Worm (Caenorhabditis elegans): Measurements from ENCODE around the gene srh-298.
A peak's percentile ranks its signal among the peaks of the same experiment; 100 is the strongest.

DNA sequence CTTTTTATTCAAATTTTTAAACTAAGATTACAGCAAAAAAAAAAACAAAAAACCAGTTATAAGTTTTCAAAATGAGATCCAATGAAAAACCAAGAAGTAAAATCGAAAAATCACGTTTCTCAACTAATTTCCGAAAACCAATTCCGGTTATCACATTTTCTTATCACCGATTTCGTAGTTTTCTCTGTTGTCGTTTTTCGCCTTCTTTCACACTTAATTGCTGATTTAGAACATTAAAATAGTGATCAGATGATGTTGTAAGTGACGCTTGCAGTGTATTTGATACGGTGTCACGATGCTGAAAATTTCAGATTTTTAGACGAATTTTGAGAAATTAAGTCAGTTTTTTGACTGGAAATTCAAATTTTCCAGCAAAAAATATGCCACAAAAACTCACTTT, 38.4 kb upstream of the srh-298 start:
- TF ChIP-seq sea-2 (GFP tag; optimal IDR thresholded peaks at IDR 0.05) (no peak), elt-1 (tag; optimal IDR thresholded peaks at IDR 0.05) (no peak), daf-12 (tag; optimal IDR thresholded peaks at IDR 0.05) (no peak), jun-1 (tag; optimal IDR thresholded peaks at IDR 0.05) (no peak), pha-4 (tag; optimal IDR thresholded peaks at IDR 0.05) (peak; percentile 1), snpc-4 (tag; optimal IDR thresholded peaks at IDR 0.05) (no peak), nhr-76 (tag; optimal IDR thresholded peaks at IDR 0.05) (no peak)

Data from whole organism, L3 larva.